Fruit fly (Drosophila melanogaster) whole organism, prepupa: Measurements from ENCODE around the gene AP-1gamma.

Experiments used
- CG15336 ChIP-seq: fragments of 200-800 bp; sonication (Bioruptor generic); IDR thresholded peaks from 2 replicates; pipeline ENCODE4 v1.3.6; 2022; ENCODE audit warnings: missing biosample characterization, missing genetic modification characterization
- CG32006 ChIP-seq: fragments of 200-800 bp; sonication (Bioruptor generic); optimal IDR thresholded peaks from 3 replicates; lab custom pipeline; 2017; ENCODE audit warnings: missing biosample characterization, mild to moderate bottlenecking, missing genetic modification characterization
- CG6163 ChIP-seq: fragments of 200-800 bp; sonication (Bioruptor generic); IDR thresholded peaks from 3 replicates; pipeline ENCODE4 v1.3.6; 2022; ENCODE audit warnings: missing biosample characterization, missing genetic modification characterization
- Eip78C ChIP-seq: fragments of 200-800 bp; sonication (Bioruptor generic); peaks from one replicate; lab custom pipeline; 2016; ENCODE audit warnings: missing biosample characterization, missing genetic modification characterization
- Ets21C ChIP-seq: fragments of 200-800 bp; sonication (Bioruptor generic); optimal IDR thresholded peaks from 3 replicates; lab custom pipeline; 2016; ENCODE audit warnings: missing biosample characterization, missing genetic modification characterization
- Ets96B ChIP-seq: fragments of 200-800 bp; optimal IDR thresholded peaks from 2 replicates; lab custom pipeline; 2019; ENCODE audit warnings: missing biosample characterization, mild to moderate bottlenecking, missing genetic modification characterization, moderate library complexity
- Lpt ChIP-seq: fragments of 200-800 bp; sonication (Bioruptor generic); optimal IDR thresholded peaks from 3 replicates; lab custom pipeline; 2016; ENCODE audit warnings: missing biosample characterization, missing genetic modification characterization
- cyc ChIP-seq: fragments of 200-800 bp; sonication (Bioruptor generic); optimal IDR thresholded peaks from 3 replicates; lab custom pipeline; 2016; ENCODE audit warnings: missing biosample characterization, missing genetic modification characterization
- lz ChIP-seq: fragments of 200-800 bp; sonication (Bioruptor generic); optimal IDR thresholded peaks from 3 replicates; lab custom pipeline; 2016; ENCODE audit warnings: missing biosample characterization, missing genetic modification characterization
- salr ChIP-seq, 2 experiments: fragments of 200-800 bp; sonication (Bioruptor generic); optimal IDR thresholded peaks; 3 replicates each; lab custom pipeline; 2016 to 2018; ENCODE audit warnings: missing biosample characterization in 2 of 2, missing genetic modification characterization in 2 of 2, mild to moderate bottlenecking in 1 of 2
- ss ChIP-seq, 2 experiments: fragments of 200-800 bp; sonication (Bioruptor generic); optimal IDR thresholded peaks; 2 replicates in 1 of 2; 3 replicates in 1 of 2; lab custom pipeline; 2017 to 2018; ENCODE audit warnings: mild to moderate bottlenecking in 2 of 2, missing biosample characterization in 2 of 2, missing genetic modification characterization in 2 of 2, moderate library complexity in 1 of 2

DNA sequence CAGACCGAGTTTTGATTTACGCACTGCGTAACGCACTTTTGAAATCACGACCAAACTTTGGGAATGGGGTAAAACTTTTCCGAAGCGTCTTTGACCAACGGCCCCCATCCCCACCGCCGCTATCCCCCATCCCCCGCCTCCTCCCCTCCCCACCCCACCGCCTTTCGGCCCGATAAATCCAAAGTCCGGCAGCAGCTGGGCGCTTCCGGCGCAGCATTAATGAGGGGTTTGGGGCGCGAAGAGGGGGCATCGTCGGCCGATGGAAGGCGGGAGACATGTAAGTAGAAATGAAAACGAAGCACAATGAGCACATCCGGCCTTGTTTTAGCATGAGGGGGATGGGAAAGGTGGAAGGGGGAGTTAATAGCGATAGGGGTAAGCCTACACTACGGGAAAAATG lies 30.6 kb downstream of the AP-1gamma start:
- TF ChIP-seq ss (GFP tag; optimal IDR thresholded peaks at IDR 0.05; lab: Kevin White, UChicago) (peak; percentile 81 to 85), Lpt (GFP tag; lab: Kevin White, UChicago) (no peak), Eip78C (GFP tag; lab: Kevin White, UChicago) (no peak), CG15336 (GFP tag; lab: Robert Waterston, UW) (no peak), CG6163 (no peak), cyc (no peak), Ets96B (no peak), lz (GFP tag; lab: Kevin White, UChicago) (no peak), Ets21C (GFP tag; lab: Kevin White, UChicago) (no peak), salr (GFP tag; optimal IDR thresholded peaks at IDR 0.05; lab: Kevin White, UChicago) (peak in 1 of 2 experiments; percentile 30), CG32006 (GFP tag; lab: Kevin White, UChicago) (peak; percentile 0)
